Fruit fly (Drosophila melanogaster) whole organism, adult: ENCODE measurements around the gene CG14435.

ENCODE experiments used
- CG11617 ChIP-seq: fragments of 200-800 bp; sonication (Bioruptor generic); optimal IDR thresholded peaks from 2 replicates; lab custom pipeline; 2017; ENCODE audit warnings: mild to moderate bottlenecking, missing biosample characterization, missing genetic modification reagents, missing genetic modification characterization
- CG12768 ChIP-seq: fragments of 200-800 bp; sonication (Bioruptor generic); optimal IDR thresholded peaks from 2 replicates; lab custom pipeline; 2017; ENCODE audit warnings: missing biosample characterization, missing genetic modification characterization, mild to moderate bottlenecking, moderate library complexity, missing genetic modification reagents
- CG14711 ChIP-seq: fragments of 200-800 bp; sonication (Bioruptor generic); optimal IDR thresholded peaks from 2 replicates; lab custom pipeline; 2018; ENCODE audit warnings: missing biosample characterization, mild to moderate bottlenecking, missing genetic modification characterization, moderate library complexity
- CG1620 ChIP-seq: fragments of 200-800 bp; sonication (Bioruptor generic); optimal IDR thresholded peaks from 2 replicates; lab custom pipeline; 2016; ENCODE audit warnings: missing biosample characterization, missing genetic modification characterization
- CG33017 ChIP-seq: fragments of 200-800 bp; sonication (Bioruptor generic); optimal IDR thresholded peaks from 2 replicates; lab custom pipeline; 2018; ENCODE audit warnings: missing biosample characterization, mild to moderate bottlenecking, missing genetic modification characterization, moderate library complexity
- CG5204 ChIP-seq: fragments of 200-800 bp; sonication (Bioruptor generic); optimal IDR thresholded peaks from 2 replicates; lab custom pipeline; 2016; ENCODE audit warnings: missing biosample characterization, missing genetic modification characterization
- CG7045 ChIP-seq: fragments of 200-800 bp; sonication (Bioruptor generic); optimal IDR thresholded peaks from 2 replicates; lab custom pipeline; 2017; ENCODE audit warnings: missing biosample characterization, mild to moderate bottlenecking, missing genetic modification characterization
- CG7101 ChIP-seq: fragments of 200-800 bp; sonication (Bioruptor generic); optimal IDR thresholded peaks from 2 replicates; lab custom pipeline; 2018; ENCODE audit warnings: missing biosample characterization, mild to moderate bottlenecking, missing genetic modification characterization, moderate library complexity
- Clk ChIP-seq: fragments of 200-800 bp; sonication (Bioruptor generic); optimal IDR thresholded peaks from 2 replicates; lab custom pipeline; 2017; ENCODE audit warnings: missing biosample characterization, missing genetic modification characterization
- Crg-1 ChIP-seq: fragments of 200-800 bp; sonication (Bioruptor generic); optimal IDR thresholded peaks from 2 replicates; lab custom pipeline; 2016; ENCODE audit warnings: missing biosample characterization, missing genetic modification characterization
- Hr96 ChIP-seq: fragments of 200-800 bp; sonication (Bioruptor generic); optimal IDR thresholded peaks from 2 replicates; lab custom pipeline; 2016; ENCODE audit warnings: missing biosample characterization, missing genetic modification characterization
- Mnt ChIP-seq: fragments of 200-800 bp; sonication (Bioruptor generic); optimal IDR thresholded peaks from 2 replicates; lab custom pipeline; 2016; ENCODE audit warnings: missing biosample characterization, mild to moderate bottlenecking, missing genetic modification characterization
- bab1 ChIP-seq: fragments of 200-800 bp; sonication (Bioruptor generic); optimal IDR thresholded peaks from 3 replicates; lab custom pipeline; 2019; ENCODE audit warnings: missing biosample characterization, mild to moderate bottlenecking, missing genetic modification characterization, moderate library complexity
- cic ChIP-seq: fragments of 200-800 bp; sonication (Bioruptor generic); optimal IDR thresholded peaks from 2 replicates; lab custom pipeline; 2017; ENCODE audit warnings: missing biosample characterization, mild to moderate bottlenecking, missing genetic modification characterization, moderate library complexity
- cnc ChIP-seq, 2 experiments: fragments of >200 bp; optimal IDR thresholded peaks; 2 replicates each; lab custom pipeline; 2017
- kay ChIP-seq: fragments of 200-800 bp; sonication (Bioruptor generic); peaks from one replicate; lab custom pipeline; 2016; ENCODE audit warnings: missing biosample characterization, missing genetic modification characterization, borderline replicate concordance
- ovo ChIP-seq: fragments of 200-800 bp; sonication (Bioruptor generic); optimal IDR thresholded peaks from 2 replicates; lab custom pipeline; 2016; ENCODE audit warnings: missing biosample characterization, missing genetic modification characterization
- pad ChIP-seq: fragments of 200-800 bp; sonication (Bioruptor generic); optimal IDR thresholded peaks from 3 replicates; lab custom pipeline; 2017; ENCODE audit warnings: missing biosample characterization, missing genetic modification characterization, mild to moderate bottlenecking, moderate library complexity, missing genetic modification reagents
- tj ChIP-seq: fragments of 200-800 bp; sonication (Bioruptor generic); optimal IDR thresholded peaks from 3 replicates; lab custom pipeline; 2017; ENCODE audit warnings: missing biosample characterization, mild to moderate bottlenecking, missing genetic modification characterization, moderate library complexity
- toe ChIP-seq: fragments of 200-800 bp; sonication (Bioruptor generic); optimal IDR thresholded peaks from 2 replicates; lab custom pipeline; 2016; ENCODE audit warnings: missing biosample characterization, missing genetic modification characterization

Gene CG14435

dm6 chrX:6822904-6823303 lies 20.8 kb downstream of the CG14435 start, which contains the start of gene Atx-1:
Atx-1 (plus strand) TSS chrX:6823204.
- TF ChIP-seq bab1 (GFP tag; lab: Kevin White, UChicago) (no peak), ovo (GFP tag; lab: Kevin White, UChicago) (no peak), CG14711 (tag; lab: Kevin White, UChicago) (no peak)

DNA sequence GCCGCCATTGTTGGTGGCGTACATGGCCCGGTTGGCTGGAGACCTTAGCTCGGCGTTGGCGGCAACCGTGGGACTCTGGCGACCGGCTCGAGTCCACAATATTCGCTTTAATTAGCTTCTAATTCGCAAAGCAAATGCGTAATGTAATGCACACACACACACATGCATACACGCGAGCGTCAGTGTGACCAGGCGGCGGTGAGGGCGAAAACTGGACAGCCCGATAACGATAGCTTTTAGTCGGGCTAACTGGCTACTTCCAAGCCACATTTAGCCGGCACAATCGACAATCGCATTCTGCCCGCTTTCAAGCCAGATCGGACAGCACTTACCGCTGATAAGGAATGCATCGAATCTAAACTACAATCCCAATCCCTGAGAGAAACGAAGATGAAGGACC lies 23.0 kb downstream of the CG14435 start, which contains the start of the genes Nf-YC and xit:
Nf-YC (minus strand) TSS at position 217 of the 400 bp plus-strand sequence.
xit (plus strand) TSS at position 314 of the 400 bp plus-strand sequence.
- TF ChIP-seq CG14711 (tag; lab: Kevin White, UChicago) (no peak), kay (GFP tag; lab: Kevin White, UChicago) (no peak), CG7101 (tag; lab: Kevin White, UChicago) (peak; percentile 12), ovo (GFP tag; lab: Kevin White, UChicago) (no peak), bab1 (GFP tag; lab: Kevin White, UChicago) (peak; percentile 59), cic (GFP tag; lab: Kevin White, UChicago) (peak; percentile 9), Mnt (GFP tag; lab: Kevin White, UChicago) (peak; percentile 66), cnc (optimal IDR thresholded peaks at IDR 0.05; lab: Kevin White, UChicago) (no peak), tj (peak; percentile 9)

DNA sequence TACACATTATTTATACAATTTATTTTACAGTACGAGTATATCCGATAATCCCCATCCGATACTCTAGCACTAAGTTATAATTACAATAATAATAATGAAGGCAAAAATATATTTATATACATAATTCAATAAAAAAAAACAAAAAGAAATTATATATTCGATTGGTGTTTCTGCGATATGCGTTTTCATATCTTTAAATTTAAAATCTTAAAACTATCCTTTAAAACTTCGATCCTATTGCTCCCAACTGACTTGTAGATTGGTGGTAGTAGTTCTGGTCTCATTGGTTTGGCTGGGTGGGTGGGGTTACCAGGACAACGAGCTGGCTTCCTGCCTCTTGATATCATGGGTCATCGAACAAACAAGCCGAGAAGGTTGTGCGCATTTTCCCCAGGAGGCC lies 30.0 kb downstream of the CG14435 start, which contains the start of gene iav:
iav (plus strand) TSS at position 301 of the 400 bp plus-strand sequence.
- no peak for TF ChIP-seq CG7101 (tag; lab: Kevin White, UChicago)
- TF ChIP-seq bab1 (GFP tag; lab: Kevin White, UChicago): no peak
- TF ChIP-seq Clk (GFP tag; lab: Kevin White, UChicago): no peak
- TF ChIP-seq CG33017 (tag; lab: Kevin White, UChicago): no peak
- TF ChIP-seq kay (GFP tag; lab: Kevin White, UChicago): no peak
- TF ChIP-seq Hr96 (GFP tag; lab: Kevin White, UChicago): no peak
- no peak for TF ChIP-seq CG1620 (GFP tag; lab: Kevin White, UChicago)
- TF ChIP-seq toe (GFP tag; lab: Kevin White, UChicago): no peak
- TF ChIP-seq CG11617: no peak

DNA sequence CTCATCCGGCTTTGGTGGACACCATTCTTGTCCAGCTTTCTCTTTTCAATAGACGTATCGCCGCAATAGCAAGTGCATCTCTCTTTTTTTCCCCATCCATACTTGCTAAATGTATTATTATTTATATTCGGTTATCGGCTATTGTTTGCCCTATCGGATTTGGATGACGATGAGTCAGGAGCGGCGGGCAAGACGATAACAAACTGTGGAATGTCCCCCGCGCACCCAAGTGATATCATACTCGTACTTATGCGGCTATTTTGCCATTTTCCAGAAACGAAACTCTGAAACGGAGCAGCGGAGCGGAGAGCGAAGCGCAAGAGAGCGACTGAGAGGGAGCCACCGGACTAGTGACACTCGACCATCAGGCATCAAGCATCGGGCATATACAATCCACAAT lies 38.3 kb downstream of the CG14435 start:
- no peak for TF ChIP-seq cnc (optimal IDR thresholded peaks at IDR 0.05; lab: Kevin White, UChicago)

dm6 chrX:6804485-6805295 lies 39.0 kb downstream of the CG14435 start:
- TF ChIP-seq CG14711 (tag; lab: Kevin White, UChicago): peak; percentile 81
- no peak for TF ChIP-seq CG1620 (GFP tag; lab: Kevin White, UChicago)
- peak; percentile 71 for TF ChIP-seq CG11617
- TF ChIP-seq Crg-1: peak; percentile 80
- TF ChIP-seq tj: peak; percentile 38
- peak; percentile 71 for TF ChIP-seq Mnt (GFP tag; lab: Kevin White, UChicago)
- peak; percentile 42 for TF ChIP-seq Clk (GFP tag; lab: Kevin White, UChicago)
- TF ChIP-seq pad (GFP tag; lab: Kevin White, UChicago): peak; percentile 84
- peak; percentile 64 for TF ChIP-seq toe (GFP tag; lab: Kevin White, UChicago)
- TF ChIP-seq kay (GFP tag; lab: Kevin White, UChicago): no peak
- TF ChIP-seq ovo (GFP tag; lab: Kevin White, UChicago): peak; percentile 80
- TF ChIP-seq bab1 (GFP tag; lab: Kevin White, UChicago): peak; percentile 89
- peak; percentile 66 for TF ChIP-seq Hr96 (GFP tag; lab: Kevin White, UChicago)
- TF ChIP-seq cnc (optimal IDR thresholded peaks at IDR 0.05; lab: Kevin White, UChicago): no peak
- peak; percentile 42 for TF ChIP-seq CG7045 (GFP tag; lab: Kevin White, UChicago)
- peak; percentile 72 for TF ChIP-seq CG5204 (GFP tag; lab: Kevin White, UChicago)
- peak; percentile 3 for TF ChIP-seq cic (GFP tag; lab: Kevin White, UChicago)
- TF ChIP-seq CG7101 (tag; lab: Kevin White, UChicago): peak; percentile 93
- peak; percentile 90 for TF ChIP-seq CG33017 (tag; lab: Kevin White, UChicago)
- TF ChIP-seq CG12768 (GFP tag; lab: Kevin White, UChicago): peak; percentile 64

dm6 chrX:6803880-6804484 lies 39.7 kb downstream of the CG14435 start:
- TF ChIP-seq cic (GFP tag; lab: Kevin White, UChicago) (no peak), Hr96 (GFP tag; lab: Kevin White, UChicago) (no peak), pad (GFP tag; lab: Kevin White, UChicago) (no peak), Mnt (GFP tag; lab: Kevin White, UChicago) (no peak), Clk (GFP tag; lab: Kevin White, UChicago) (no peak), kay (GFP tag; lab: Kevin White, UChicago) (no peak), cnc (optimal IDR thresholded peaks at IDR 0.05; lab: Kevin White, UChicago) (no peak), CG11617 (no peak), bab1 (GFP tag; lab: Kevin White, UChicago) (no peak), CG7101 (tag; lab: Kevin White, UChicago) (no peak), toe (GFP tag; lab: Kevin White, UChicago) (no peak), tj (no peak), Crg-1 (no peak)
